Comparison of ENCODE assay signal across 3 fruit fly cellular contexts in the genomic region with DNA sequence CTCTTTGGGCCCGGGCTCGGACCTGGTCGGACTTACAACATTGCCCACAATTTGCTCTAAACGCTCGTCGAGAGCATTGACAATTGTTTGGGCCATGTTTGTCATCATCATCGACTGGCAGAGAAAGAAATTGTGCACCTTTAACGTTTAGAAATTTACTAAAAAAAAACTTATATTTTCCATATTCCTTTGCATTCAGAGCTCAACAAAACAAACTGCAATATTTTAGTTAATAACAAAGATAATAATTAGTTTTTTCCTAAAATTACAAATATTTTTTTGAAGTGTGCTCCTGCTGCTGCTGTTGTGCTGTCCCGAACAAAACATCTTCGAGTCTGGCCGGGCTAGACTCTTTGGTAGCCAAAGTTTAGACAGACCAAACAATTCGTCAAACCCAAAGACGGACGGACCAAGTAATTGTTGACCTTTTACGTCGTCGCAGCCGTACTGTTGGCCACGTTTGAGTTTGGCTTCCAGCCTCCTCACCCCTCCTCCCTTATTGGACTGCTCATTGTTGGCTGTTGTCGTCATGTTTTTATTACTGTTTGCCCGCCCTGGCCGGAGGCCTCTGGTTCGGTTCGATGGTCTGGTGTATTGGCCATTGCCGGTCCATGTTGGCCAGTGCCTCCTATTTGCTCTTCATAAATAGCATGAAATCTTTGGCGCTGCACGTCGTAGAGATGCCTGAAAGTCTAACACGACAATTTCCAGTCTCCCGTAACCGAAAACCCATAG.
A peak's percentile ranks its signal among the peaks of the same experiment; 100 is the strongest.
TF ChIP-seq lines count a peak whose summit lies in the region.

No protein-coding gene starts in this region.

- no peak for TF ChIP-seq CTCF in whole organism, embryonic (GFP tag; optimal IDR thresholded peaks at IDR 0.05; lab: Kevin White, UChicago)

TF ChIP-seq in whole organism, embryonic, 481 proteins besides CTCF, POLR2A, EP300 and RAD21 (continues in another document):
- TF ChIP-seq ap (GFP tag; IDR thresholded peaks at IDR 0.05; lab: Robert Waterston, UW) (no peak), CG9215 (GFP tag; IDR thresholded peaks at IDR 0.05; lab: Robert Waterston, UW) (peak; percentile 24; the same call in 1 of the 2 replicates), Sox102F (GFP tag; optimal IDR thresholded peaks at IDR 0.05; lab: Kevin White, UChicago) (peak; percentile 3), mam (GFP tag; optimal IDR thresholded peaks at IDR 0.05; lab: Kevin White, UChicago) (no peak), CG4404 (GFP tag; IDR thresholded peaks at IDR 0.05; lab: Robert Waterston, UW) (peak; percentile 8; the same call in 1 of the 2 replicates), D19A (tag; optimal IDR thresholded peaks at IDR 0.05; lab: Kevin White, UChicago) (peak; percentile 34), Sox100B (GFP tag; optimal IDR thresholded peaks at IDR 0.05; lab: Kevin White, UChicago) (peak; percentile 19), pan (optimal IDR thresholded peaks at IDR 0.05; lab: Kevin White, UChicago) (no peak), pan (GFP tag; optimal IDR thresholded peaks at IDR 0.05 in 1 of 2, IDR thresholded peaks at IDR 0.05 in 1 of 2) (peak in 1 of 2 experiments; percentile 47), CG4730 (GFP tag; IDR thresholded peaks at IDR 0.05; lab: Robert Waterston, UW) (peak; percentile 44; the same call in 1 of the 2 replicates), CG6854 (GFP tag; optimal IDR thresholded peaks at IDR 0.05; lab: Kevin White, UChicago) (no peak), gem (tag; optimal IDR thresholded peaks at IDR 0.05; lab: Kevin White, UChicago) (peak; percentile 53), exex (tag; optimal IDR thresholded peaks at IDR 0.05; lab: Kevin White, UChicago) (no peak), CG6689 (GFP tag; IDR thresholded peaks at IDR 0.05; lab: Robert Waterston, UW) (peak; percentile 57), Fer3 (tag; optimal IDR thresholded peaks at IDR 0.05; lab: Kevin White, UChicago) (peak; percentile 5), row (GFP tag; IDR thresholded peaks at IDR 0.05; lab: Robert Waterston, UW) (peak; percentile 44; the same call in 2 of the 3 replicates), CG10321 (GFP tag; IDR thresholded peaks at IDR 0.05; lab: Robert Waterston, UW) (no peak), Oli (tag; optimal IDR thresholded peaks at IDR 0.05; lab: Kevin White, UChicago) (peak; percentile 2), CG14710 (tag; optimal IDR thresholded peaks at IDR 0.05; lab: Kevin White, UChicago) (peak; percentile 24), cwo (GFP tag; optimal IDR thresholded peaks at IDR 0.05; lab: Kevin White, UChicago) (peak; percentile 13), stc (GFP tag; IDR thresholded peaks at IDR 0.05; lab: Robert Waterston, UW) (0 out of 2 replicates have a peak, but pooled peaks have one; percentile 6), gce (GFP tag; IDR thresholded peaks at IDR 0.05; lab: Robert Waterston, UW) (0 out of 3 replicates have a peak, but pooled peaks have one; percentile 12), CG11456 (GFP tag; IDR thresholded peaks at IDR 0.05; lab: Robert Waterston, UW) (0 out of 3 replicates have a peak, but pooled peaks have one; percentile 37), CG13296 (GFP tag; optimal IDR thresholded peaks at IDR 0.05; lab: Kevin White, UChicago) (no peak), CG34422 (GFP tag; IDR thresholded peaks at IDR 0.05; lab: Robert Waterston, UW) (peak; percentile 49; the same call in 1 of the 3 replicates)

TF ChIP-seq in whole organism, prepupa, 60 proteins besides CTCF, POLR2A, EP300 and RAD21:
- TF ChIP-seq Eip78C (GFP tag; lab: Kevin White, UChicago) (peak; percentile 46), Sox15 (GFP tag; optimal IDR thresholded peaks at IDR 0.05; lab: Kevin White, UChicago) (no peak), salr (GFP tag; optimal IDR thresholded peaks at IDR 0.05; lab: Kevin White, UChicago) (no peak), CG3919 (GFP tag; optimal IDR thresholded peaks at IDR 0.05; lab: Kevin White, UChicago) (peak; percentile 14), CG8119 (GFP tag; IDR thresholded peaks at IDR 0.05; lab: Robert Waterston, UW) (peak; percentile 41; the same call in 1 of the 3 replicates), fkh (GFP tag; optimal IDR thresholded peaks at IDR 0.05; lab: Kevin White, UChicago) (peak; percentile 70), eg (GFP tag; IDR thresholded peaks at IDR 0.05; lab: Robert Waterston, UW) (peak; percentile 50), Hr4 (GFP tag; optimal IDR thresholded peaks at IDR 0.05; lab: Kevin White, UChicago) (peak; percentile 15), CG6163 (GFP tag; IDR thresholded peaks at IDR 0.05; lab: Robert Waterston, UW) (peak; percentile 25; the same call in 1 of the 3 replicates), ss (GFP tag; optimal IDR thresholded peaks at IDR 0.05; lab: Kevin White, UChicago) (no peak), CG32006 (GFP tag; optimal IDR thresholded peaks at IDR 0.05; lab: Kevin White, UChicago) (peak; percentile 28), CG15336 (GFP tag; IDR thresholded peaks at IDR 0.05; lab: Robert Waterston, UW) (peak; percentile 22; the same call in 1 of the 2 replicates)

TF ChIP-seq in whole organism, pupa, 21 proteins besides CTCF, POLR2A, EP300 and RAD21:
- TF ChIP-seq CG14655 (GFP tag; optimal IDR thresholded peaks at IDR 0.05; lab: Kevin White, UChicago) (peak; percentile 42), CG8301 (tag; optimal IDR thresholded peaks at IDR 0.05; lab: Kevin White, UChicago) (peak; percentile 24), CG8159 (tag; optimal IDR thresholded peaks at IDR 0.05; lab: Kevin White, UChicago) (no peak), CG32121 (GFP tag; IDR thresholded peaks at IDR 0.05; lab: Robert Waterston, UW) (peak; percentile 46; the same call in 1 of the 2 replicates)

Comparison
In these comparisons a context has a peak if more than half of its experiments do, and no peak if none do; other contexts are left out.
1. Of the 7 proteins assayed by ChIP-seq in both whole organism, embryonic and whole organism, prepupa: peak only in whole organism, embryonic: Blimp-1 and Sox102F; only in whole organism, prepupa: none; in both: none; in neither: 5.